Worm (Caenorhabditis elegans): ENCODE measurements around the gene K02D10.8.

Gene K02D10.8

ce11 chrIII:8799964-8800795 lies 14.0 kb downstream of the K02D10.8 start, which contains the start of gene F54F2.6 (continued):
- 0 out of 2 replicates have a peak, but pooled peaks have one; percentile 12 for TF ChIP-seq ekl-4 (GFP tag; IDR thresholded peaks at IDR 0.05)
- no peak for TF ChIP-seq ama-1 (optimal IDR thresholded peaks at IDR 0.05)
- peak in 1 of 2 experiments; percentile 23 for TF ChIP-seq ama-1 (GFP tag; optimal IDR thresholded peaks at IDR 0.05)
- 0 out of 2 replicates have a peak, but pooled peaks have one; percentile 9 for TF ChIP-seq F37B4.10 (GFP tag; IDR thresholded peaks at IDR 0.05)
- peak in 1 of 2 experiments; percentile 36 for TF ChIP-seq let-607 (tag; optimal IDR thresholded peaks at IDR 0.05)
- 0 out of 2 replicates have a peak, but pooled peaks have one; percentile 50 for TF ChIP-seq nfyb-1 (GFP tag; IDR thresholded peaks at IDR 0.05)
- TF ChIP-seq tlf-1 (GFP tag; optimal IDR thresholded peaks at IDR 0.05), result peak; percentile 16
- peak; percentile 66 for TF ChIP-seq hmg-1.2 (GFP tag; IDR thresholded peaks at IDR 0.05)
- TF ChIP-seq C06A6.2 (GFP tag; conservative IDR thresholded peaks at IDR 0.05), result peak; percentile 57
- peak; percentile 77 for TF ChIP-seq B0336.3 (GFP tag; IDR thresholded peaks at IDR 0.05)
- peak; percentile 97 for TF ChIP-seq K12H6.12 (tag; optimal IDR thresholded peaks at IDR 0.05)
- TF ChIP-seq dox-1 (GFP tag; IDR thresholded peaks at IDR 0.05), result peak; percentile 77
- TF ChIP-seq snpc-4 (GFP tag; optimal IDR thresholded peaks at IDR 0.05), result no peak
- peak in 2 of 4 experiments; percentile 50 for TF ChIP-seq snpc-4 (tag; optimal IDR thresholded peaks at IDR 0.05)
- TF ChIP-seq dpff-1 (tag; optimal IDR thresholded peaks at IDR 0.05), result peak; percentile 20
- TF ChIP-seq lin-35 (GFP tag; optimal IDR thresholded peaks at IDR 0.05), result peak in 1 of 3 experiments; percentile 78
- 0 out of 2 replicates have a peak, but pooled peaks have one; percentile 32 for TF ChIP-seq C17E4.6 (GFP tag; IDR thresholded peaks at IDR 0.05)
- peak; percentile 59 for TF ChIP-seq mcd-1 (GFP tag; IDR thresholded peaks at IDR 0.05)
- no peak for TF ChIP-seq attf-6 (GFP tag; IDR thresholded peaks at IDR 0.05)
- peak; percentile 69; the same call in 1 of the 2 replicates for TF ChIP-seq egl-44 (GFP tag; IDR thresholded peaks at IDR 0.05)
- peak; percentile 86 for TF ChIP-seq attf-5 (GFP tag; optimal IDR thresholded peaks at IDR 0.05)
- no peak for TF ChIP-seq ztf-25 (GFP tag; IDR thresholded peaks at IDR 0.05)
- TF ChIP-seq madf-8 (GFP tag; conservative IDR thresholded peaks at IDR 0.05), result no peak
- TF ChIP-seq B0035.1 (tag; optimal IDR thresholded peaks at IDR 0.05), result peak; percentile 32
- TF ChIP-seq F52B5.7 (tag; optimal IDR thresholded peaks at IDR 0.05), result no peak
- no peak for TF ChIP-seq Y56A3A.18 (GFP tag; IDR thresholded peaks at IDR 0.05)
- no peak for TF ChIP-seq nhr-27 (tag; optimal IDR thresholded peaks at IDR 0.05)

- TF ChIP-seq let-526 (GFP tag; IDR thresholded peaks at IDR 0.05), result no peak
- TF ChIP-seq lin-40 (tag; optimal IDR thresholded peaks at IDR 0.05), result no peak
- no peak for TF ChIP-seq ceh-100 (GFP tag; IDR thresholded peaks at IDR 0.05)
- TF ChIP-seq hmg-1.2 (GFP tag; IDR thresholded peaks at IDR 0.05), result no peak
- no peak for TF ChIP-seq madf-8 (GFP tag; conservative IDR thresholded peaks at IDR 0.05)
- no peak for TF ChIP-seq lir-1 (GFP tag; conservative IDR thresholded peaks at IDR 0.05)
- TF ChIP-seq ztf-28 (GFP tag; IDR thresholded peaks at IDR 0.05), result no peak
- TF ChIP-seq Y53G8AR.9 (GFP tag; conservative IDR thresholded peaks at IDR 0.05), result no peak
Measured at ce11 chrIII:8800796-8801083, 14.6 kb downstream of the K02D10.8 start.

ce11 chrIII:8801352-8801863 lies 15.2 kb downstream of the K02D10.8 start:
- TF ChIP-seq let-526 (GFP tag; IDR thresholded peaks at IDR 0.05) (no peak), nhr-27 (tag; optimal IDR thresholded peaks at IDR 0.05) (no peak), die-1 (tag; optimal IDR thresholded peaks at IDR 0.05) (peak; percentile 19), sptf-2 (GFP tag; optimal IDR thresholded peaks at IDR 0.05) (no peak), efl-1 (GFP tag; optimal IDR thresholded peaks at IDR 0.05) (no peak), ekl-4 (GFP tag; IDR thresholded peaks at IDR 0.05) (no peak), F23B12.7 (tag; optimal IDR thresholded peaks at IDR 0.05; ENCODE audit: insufficient read depth) (no peak), snpc-4 (GFP tag; optimal IDR thresholded peaks at IDR 0.05) (no peak), snpc-4 (tag; optimal IDR thresholded peaks at IDR 0.05) (no peak), B0336.3 (GFP tag; IDR thresholded peaks at IDR 0.05) (no peak)

Measured in whole organism, young adult.